Fruit fly (Drosophila melanogaster) whole organism, embryonic: ENCODE results near the gene Cdc14.

Source experiments
- Atf3 ChIP-seq: fragments of 200-800 bp; sonication (Bioruptor generic); optimal IDR thresholded peaks from 3 replicates; lab custom pipeline; 2016; ENCODE audit warnings: missing biosample characterization, missing genetic modification characterization
- C15 ChIP-seq: fragments of 200-800 bp; sonication (Bioruptor generic); IDR thresholded peaks from 3 replicates; pipeline ENCODE4 v1.3.6; 2022; ENCODE audit warnings: missing biosample characterization, missing genetic modification characterization
- CG12659 ChIP-seq: fragments of 200-800 bp; sonication (Bioruptor generic); optimal IDR thresholded peaks from 3 replicates; lab custom pipeline; 2017; ENCODE audit warnings: mild to moderate bottlenecking, missing biosample characterization, missing genetic modification reagents, missing genetic modification characterization
- Dad ChIP-seq: fragments of 200-800 bp; sonication (Bioruptor generic); optimal IDR thresholded peaks from 3 replicates; lab custom pipeline; 2016; ENCODE audit warnings: missing biosample characterization, missing genetic modification characterization
- al ChIP-seq: fragments of 200-800 bp; sonication (Bioruptor generic); IDR thresholded peaks from 2 replicates; pipeline ENCODE4 v1.3.6; 2022; ENCODE audit warnings: missing biosample characterization, missing genetic modification characterization
- bab2 ChIP-seq: fragments of 200-800 bp; sonication (Bioruptor generic); optimal IDR thresholded peaks from 2 replicates; lab custom pipeline; 2016; ENCODE audit warnings: missing biosample characterization, missing genetic modification characterization
- croc ChIP-seq: fragments of 200-800 bp; sonication (Bioruptor generic); conservative IDR thresholded peaks from 3 replicates; pipeline ENCODE4 v1.3.6; 2022; ENCODE audit warnings: missing biosample characterization, missing genetic modification characterization

dm6 chr2L:7777979-7778692 is 32.4 kb downstream of the Cdc14 start, which contains the start of gene CG7179:
- TF ChIP-seq Atf3 (no peak), croc (no peak), Dad (GFP tag; lab: Kevin White, UChicago) (no peak), bab2 (GFP tag; lab: Kevin White, UChicago) (no peak), al (GFP tag; lab: Robert Waterston, UW) (no peak), CG12659 (no peak), C15 (GFP tag; lab: Robert Waterston, UW) (no peak)
